Worm (Caenorhabditis elegans): ENCODE measurements around the gene fmo-2.
"Not testable (repeated sequence)": the region's sequence is repeated elsewhere in the genome, so short reads cannot be mapped to it uniquely, and the experiment has no call there.

fmo-2 gene

ce11 chrIV:10687307-10687706 lies 5.0 kb downstream of the fmo-2 start, which contains the start of gene R102.2:
TSS of gene R102.2 (plus strand) at chrIV:10687607.
- not testable (repeated sequence) for TF ChIP-seq tbx-8 (GFP tag; optimal IDR thresholded peaks at IDR 0.05); mls-2 (tag; optimal IDR thresholded peaks at IDR 0.05); flh-1 (GFP tag; optimal IDR thresholded peaks at IDR 0.05)

DNA sequence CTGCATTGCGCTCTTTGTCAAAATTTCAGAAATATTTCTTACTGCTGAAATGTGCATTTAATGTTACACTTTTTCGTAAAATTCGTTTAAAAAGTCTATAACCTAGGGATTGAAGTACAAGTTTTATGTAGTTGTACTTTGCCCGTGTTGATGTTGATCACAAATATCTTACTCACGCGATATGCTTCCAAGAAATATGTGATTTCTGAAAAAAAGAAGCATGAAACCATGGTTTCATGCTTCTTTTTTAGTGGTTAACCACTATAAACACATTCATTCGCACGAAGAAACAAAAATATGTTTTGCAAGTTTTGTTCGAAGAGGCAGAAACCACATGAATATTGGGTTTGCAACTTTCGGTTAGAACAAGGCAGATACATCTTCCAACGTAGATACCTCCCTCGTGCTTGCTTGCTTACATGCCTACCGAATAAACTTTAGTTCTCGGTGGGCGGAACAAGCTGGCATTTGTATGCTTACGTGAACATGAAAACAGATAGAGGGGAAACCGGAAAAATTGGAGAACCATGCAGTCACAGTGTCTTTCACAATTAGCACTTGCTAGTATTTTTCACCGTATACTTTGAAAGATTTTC lies 6.7 kb downstream of the fmo-2 start, which contains the start of gene R102.3:
TSS of gene R102.3 (plus strand) at position 546 of the 596 bp plus-strand sequence.
- TF ChIP-seq nhr-12 (tag; optimal IDR thresholded peaks at IDR 0.05) (no peak), pha-4 (tag; optimal IDR thresholded peaks at IDR 0.05) (no peak), sem-2 (GFP tag; optimal IDR thresholded peaks at IDR 0.05) (no peak), lin-32 (GFP tag; optimal IDR thresholded peaks at IDR 0.05) (no peak), ztf-11 (tag; optimal IDR thresholded peaks at IDR 0.05) (no peak), mls-2 (tag; optimal IDR thresholded peaks at IDR 0.05) (no peak), ceh-83 (GFP tag; optimal IDR thresholded peaks at IDR 0.05) (no peak), lin-13 (tag; optimal IDR thresholded peaks at IDR 0.05) (no peak), unc-39 (tag; optimal IDR thresholded peaks at IDR 0.05) (no peak), flh-1 (GFP tag; optimal IDR thresholded peaks at IDR 0.05) (no peak), elt-1 (tag; optimal IDR thresholded peaks at IDR 0.05; ENCODE audit: borderline replicate concordance, insufficient read depth) (no peak), ham-2 (GFP tag; optimal IDR thresholded peaks at IDR 0.05) (no peak), mab-5 (tag; optimal IDR thresholded peaks at IDR 0.05) (no peak)

ce11 chrIV:10690139-10690538 lies 7.8 kb downstream of the fmo-2 start, which contains the start of gene R102.8:
TSS of gene R102.8 (minus strand) at chrIV:10690239.
- TF ChIP-seq cnd-1 (tag; optimal IDR thresholded peaks at IDR 0.05) (no peak), blmp-1 (tag; optimal IDR thresholded peaks at IDR 0.05) (no peak)

DNA sequence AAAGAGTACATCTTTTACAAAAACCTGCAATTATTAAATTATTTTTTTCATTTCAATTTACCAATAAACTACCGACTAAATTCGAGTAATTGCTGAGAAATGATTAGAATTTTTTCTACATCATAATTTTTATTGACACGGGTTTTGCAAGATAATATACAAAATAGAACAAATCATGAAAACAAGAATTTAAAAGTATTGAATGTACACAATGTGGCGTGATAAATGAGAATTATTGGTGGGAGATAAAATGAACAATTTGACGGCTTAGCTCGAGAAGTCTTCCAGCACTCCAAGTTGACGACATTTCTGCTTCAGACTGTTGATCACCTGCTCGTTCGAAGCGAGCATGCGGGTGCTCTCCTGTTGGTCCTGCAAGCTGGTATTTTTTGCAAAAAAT lies 12.9 kb downstream of the fmo-2 start, which contains the start of gene R102.4:
TSS of gene R102.4 (minus strand) at position 101 of the 400 bp plus-strand sequence.
- TF ChIP-seq nhr-76 (tag; optimal IDR thresholded peaks at IDR 0.05), result no peak
- no peak for TF ChIP-seq pha-4 (tag; optimal IDR thresholded peaks at IDR 0.05)
- no peak for TF ChIP-seq flh-1 (GFP tag; optimal IDR thresholded peaks at IDR 0.05)
- no peak for TF ChIP-seq lin-13 (tag; optimal IDR thresholded peaks at IDR 0.05)
- no peak for TF ChIP-seq drap-1 (GFP tag; optimal IDR thresholded peaks at IDR 0.05)
- TF ChIP-seq unc-120 (tag; optimal IDR thresholded peaks at IDR 0.05; ENCODE audit: poor library complexity, severe bottlenecking), result no peak
- TF ChIP-seq hlh-1 (tag; optimal IDR thresholded peaks at IDR 0.05), result no peak
- no peak for TF ChIP-seq M03D4.4 (tag; optimal IDR thresholded peaks at IDR 0.05)
- TF ChIP-seq nhr-28 (tag; optimal IDR thresholded peaks at IDR 0.05), result no peak
- TF ChIP-seq lsy-2 (tag; optimal IDR thresholded peaks at IDR 0.05), result no peak
- TF ChIP-seq bed-3 (GFP tag; optimal IDR thresholded peaks at IDR 0.05), result no peak
- TF ChIP-seq zip-8 (tag; optimal IDR thresholded peaks at IDR 0.05), result no peak
- no peak for TF ChIP-seq sptf-1 (tag; optimal IDR thresholded peaks at IDR 0.05)
- no peak for TF ChIP-seq nhr-2 (tag; optimal IDR thresholded peaks at IDR 0.05)
- TF ChIP-seq elt-3 (tag; optimal IDR thresholded peaks at IDR 0.05), result no peak
- TF ChIP-seq nhr-237 (tag; optimal IDR thresholded peaks at IDR 0.05), result no peak

ce11 chrIV:10697022-10697979 lies 15.0 kb downstream of the fmo-2 start, which contains the start of gene allo-1:
TSS of gene allo-1 (minus strand) at chrIV:10697072.
- TF ChIP-seq ztf-11 (tag; optimal IDR thresholded peaks at IDR 0.05) (no peak), unc-120 (tag; optimal IDR thresholded peaks at IDR 0.05; ENCODE audit: poor library complexity, severe bottlenecking) (no peak), bed-3 (GFP tag; optimal IDR thresholded peaks at IDR 0.05) (no peak), mab-5 (tag; optimal IDR thresholded peaks at IDR 0.05) (no peak), sptf-1 (tag; optimal IDR thresholded peaks at IDR 0.05) (no peak), lsy-2 (tag; optimal IDR thresholded peaks at IDR 0.05) (peak; percentile 10), zip-8 (tag; optimal IDR thresholded peaks at IDR 0.05) (no peak), hlh-1 (tag; optimal IDR thresholded peaks at IDR 0.05) (peak; percentile 95)
